Worm (Caenorhabditis elegans): ENCODE data around the gene C26B9.1.

Gene C26B9.1

DNA sequence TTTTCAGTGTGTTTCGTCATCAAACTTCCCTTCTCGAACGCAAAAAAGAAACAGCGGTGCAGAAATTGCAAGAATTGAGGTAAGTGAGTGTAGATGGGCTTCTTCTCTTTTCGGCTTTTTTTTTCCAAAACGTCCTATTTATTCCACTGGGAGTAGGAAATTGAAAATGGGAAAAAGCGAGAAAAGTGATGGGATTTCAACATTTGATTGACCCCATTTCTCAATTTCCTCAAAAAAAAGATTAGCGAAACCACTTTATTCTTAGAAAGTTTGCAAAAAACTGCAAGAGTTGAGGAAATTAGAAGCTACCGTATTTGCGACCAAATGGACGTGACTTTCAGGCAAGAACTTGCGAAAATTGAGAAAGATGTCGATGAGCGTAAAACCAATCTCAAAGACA is 40.9 kb upstream of the C26B9.1 start, which contains the start of gene ags-3:
ags-3 (minus strand) TSS at position 101 of the 400 bp plus-strand sequence.
- no peak for TF ChIP-seq ztf-4 (tag; optimal IDR thresholded peaks at IDR 0.05)

DNA sequence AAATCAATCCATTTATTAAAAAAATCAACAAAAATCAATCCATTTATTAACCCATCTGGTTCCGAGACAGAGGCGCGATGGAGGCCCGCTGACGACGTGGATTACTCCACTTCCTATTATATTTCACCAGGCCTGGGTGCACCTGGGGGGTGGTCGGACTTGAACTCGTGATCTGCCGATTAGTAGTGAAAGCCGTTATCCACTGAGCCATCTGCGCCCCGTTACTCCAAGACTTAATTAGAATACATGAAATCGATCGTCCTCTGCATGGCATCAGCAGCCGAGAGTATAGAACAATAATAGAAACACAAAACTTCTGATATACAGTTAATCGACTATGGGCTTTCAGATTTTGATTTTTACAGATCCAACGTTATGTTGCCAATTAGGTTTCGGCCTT is 34.8 kb upstream of the C26B9.1 start:
- no peak for TF ChIP-seq sptf-1 (tag; optimal IDR thresholded peaks at IDR 0.05)
- TF ChIP-seq hlh-17 (GFP tag; optimal IDR thresholded peaks at IDR 0.05; ENCODE audit: borderline replicate concordance) = no peak

DNA sequence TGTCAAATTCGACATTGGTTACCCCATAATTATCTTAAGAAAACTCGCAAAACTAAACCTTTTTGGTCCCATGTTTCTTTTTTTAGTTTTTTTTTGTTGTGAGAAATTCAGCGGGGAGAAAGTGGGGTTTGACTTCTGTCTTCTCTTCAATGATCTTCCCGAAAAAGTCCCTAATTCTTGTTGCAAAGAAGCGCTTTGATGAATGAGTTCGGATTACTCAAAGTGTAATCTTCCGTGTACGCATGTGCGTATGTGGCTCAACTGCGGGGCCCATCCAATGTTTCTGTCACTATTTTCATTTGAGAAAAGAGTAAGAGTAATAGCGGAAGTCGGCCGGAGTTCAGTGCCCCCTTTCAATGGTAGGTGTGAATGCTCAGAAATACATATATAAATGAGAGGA is 33.2 kb upstream of the C26B9.1 start:
- TF ChIP-seq C34B4.2 (tag; optimal IDR thresholded peaks at IDR 0.05) = no peak
- no peak for TF ChIP-seq ama-1 (optimal IDR thresholded peaks at IDR 0.05)
- no peak for TF ChIP-seq sptf-1 (tag; optimal IDR thresholded peaks at IDR 0.05)
- no peak for TF ChIP-seq lin-13 (GFP tag; optimal IDR thresholded peaks at IDR 0.05)
- no peak for TF ChIP-seq nhr-19 (GFP tag; conservative IDR thresholded peaks at IDR 0.05)
- TF ChIP-seq nhr-76 (tag; optimal IDR thresholded peaks at IDR 0.05) = no peak
- TF ChIP-seq jun-1 (tag; optimal IDR thresholded peaks at IDR 0.05) = no peak
- TF ChIP-seq nhr-84 (tag; optimal IDR thresholded peaks at IDR 0.05) = no peak
- no peak for TF ChIP-seq lir-3 (tag; optimal IDR thresholded peaks at IDR 0.05; ENCODE audit: poor library complexity)
- no peak for TF ChIP-seq efl-1 (optimal IDR thresholded peaks at IDR 0.05)
- TF ChIP-seq efl-1 (GFP tag; optimal IDR thresholded peaks at IDR 0.05 in 1 of 2) = no peak
- no peak for TF ChIP-seq ztf-11 (tag; optimal IDR thresholded peaks at IDR 0.05)
- no peak for TF ChIP-seq nhr-85 (tag)
- TF ChIP-seq ets-5 (GFP tag; IDR thresholded peaks at IDR 0.05) = no peak

DNA sequence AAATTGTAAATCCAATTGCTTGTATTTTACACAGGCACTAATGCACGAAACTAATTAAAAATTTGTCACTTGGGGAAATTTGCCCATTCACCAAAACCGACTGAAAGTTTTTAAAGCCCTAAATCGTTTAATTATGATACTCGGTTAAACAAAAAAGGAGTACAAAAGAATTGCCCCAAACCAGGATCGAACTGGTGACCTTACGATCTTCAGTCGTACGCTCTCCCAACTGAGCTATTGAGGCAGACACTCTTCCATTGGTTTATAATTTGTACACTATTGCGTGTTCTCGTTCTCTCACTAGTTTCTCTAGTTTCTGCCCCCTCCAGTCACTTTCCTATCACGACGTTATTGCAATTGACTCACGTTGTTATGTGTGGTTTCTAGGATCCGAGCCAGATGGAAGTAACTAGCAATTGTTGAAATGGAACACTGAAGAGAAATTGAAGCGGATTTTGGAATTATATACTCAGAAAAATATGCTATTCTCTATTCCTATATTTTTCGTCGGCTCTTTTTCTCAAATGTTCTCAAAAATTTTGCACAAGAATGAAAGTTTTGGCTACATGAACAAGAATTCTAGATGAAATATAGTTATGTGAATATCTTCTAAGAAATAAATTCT is 25.1 kb upstream of the C26B9.1 start:
- TF ChIP-seq nhr-85 (tag) = no peak
- peak; percentile 27 for TF ChIP-seq nhr-90 (tag; optimal IDR thresholded peaks at IDR 0.05; ENCODE audit: poor library complexity)
- no peak for TF ChIP-seq alr-1 (tag; optimal IDR thresholded peaks at IDR 0.05; ENCODE audit: borderline replicate concordance)
- TF ChIP-seq lin-14 (GFP tag; optimal IDR thresholded peaks at IDR 0.05) = peak; percentile 39
- no peak for TF ChIP-seq fkh-4 (tag; optimal IDR thresholded peaks at IDR 0.05; ENCODE audit: borderline replicate concordance)
- TF ChIP-seq lir-3 (tag; optimal IDR thresholded peaks at IDR 0.05; ENCODE audit: poor library complexity) = peak; percentile 45
- no peak for TF ChIP-seq fkh-10 (GFP tag; optimal IDR thresholded peaks at IDR 0.05)
- peak in 2 of 6 experiments; percentile 24 to 28 for TF ChIP-seq elt-3 (tag; optimal IDR thresholded peaks at IDR 0.05)
- TF ChIP-seq dsc-1 (tag; optimal IDR thresholded peaks at IDR 0.05) = peak; percentile 71
- no peak for TF ChIP-seq nhr-12 (tag; optimal IDR thresholded peaks at IDR 0.05)
- peak; percentile 26 for TF ChIP-seq tbx-2 (tag; optimal IDR thresholded peaks at IDR 0.05)
- no peak for TF ChIP-seq pag-3 (tag; optimal IDR thresholded peaks at IDR 0.05; ENCODE audit: borderline replicate concordance, insufficient read depth)
- TF ChIP-seq nhr-77 (tag; optimal IDR thresholded peaks at IDR 0.05) = peak; percentile 18
- peak; percentile 49 for TF ChIP-seq elt-2 (tag; optimal IDR thresholded peaks at IDR 0.05)
- TF ChIP-seq unc-130 (tag; optimal IDR thresholded peaks at IDR 0.05) = peak; percentile 38
- peak in 2 of 3 experiments; percentile 17 to 44 for TF ChIP-seq ceh-82 (tag; optimal IDR thresholded peaks at IDR 0.05)
- TF ChIP-seq nhr-19 (GFP tag; conservative IDR thresholded peaks at IDR 0.05) = peak; percentile 57
- TF ChIP-seq mdl-1 (tag; optimal IDR thresholded peaks at IDR 0.05) = peak in 1 of 2 experiments; percentile 13
- no peak for TF ChIP-seq unc-98 (GFP tag; IDR thresholded peaks at IDR 0.05)
- peak; percentile 14 for TF ChIP-seq C16A3.4 (tag; optimal IDR thresholded peaks at IDR 0.05)
- TF ChIP-seq zag-1 (tag; optimal IDR thresholded peaks at IDR 0.05) = no peak
- peak in 1 of 2 experiments; percentile 57 for TF ChIP-seq lin-35 (GFP tag; optimal IDR thresholded peaks at IDR 0.05)
- TF ChIP-seq nhr-11 (tag; optimal IDR thresholded peaks at IDR 0.05) = no peak
- TF ChIP-seq nhr-71 (tag; optimal IDR thresholded peaks at IDR 0.05) = peak; percentile 56
- TF ChIP-seq vab-15 (tag; optimal IDR thresholded peaks at IDR 0.05) = no peak
- TF ChIP-seq snpc-4 (tag; optimal IDR thresholded peaks at IDR 0.05) = no peak
- TF ChIP-seq swsn-7 (tag; optimal IDR thresholded peaks at IDR 0.05) = peak; percentile 49
- no peak for TF ChIP-seq ceh-8 (GFP tag; optimal IDR thresholded peaks at IDR 0.05)
- TF ChIP-seq xbp-1 (tag; optimal IDR thresholded peaks at IDR 0.05) = peak; percentile 49
- TF ChIP-seq snu-23 (GFP tag; optimal IDR thresholded peaks at IDR 0.05) = peak; percentile 68
- no peak for TF ChIP-seq ces-1 (GFP tag; optimal IDR thresholded peaks at IDR 0.05)
- no peak for TF ChIP-seq isw-1 (GFP tag; IDR thresholded peaks at IDR 0.05)
- peak; percentile 26 for TF ChIP-seq aly-2 (tag; optimal IDR thresholded peaks at IDR 0.05)
- no peak for TF ChIP-seq dpl-1 (GFP tag; optimal IDR thresholded peaks at IDR 0.05)
